Worm (Caenorhabditis elegans) whole organism, midembryonic: ENCODE measurements around the gene C54H2.4.

Experiments
- cog-1 ChIP-seq: sonication (generic microtip); optimal IDR thresholded peaks from 2 replicates; lab custom pipeline; 2016; ENCODE audit warnings: missing genetic modification characterization, missing compliant biosample characterization
- flt-1 ChIP-seq: fragments of 200-800 bp; sonication (Bioruptor generic); IDR thresholded peaks from 2 replicates; pipeline ENCODE4 v1.3.6; 2022; ENCODE audit warnings: missing genetic modification characterization, missing compliant biosample characterization
- klf-2 ChIP-seq: fragments of 200-800 bp; sonication (Bioruptor generic); conservative IDR thresholded peaks from 2 replicates; pipeline ENCODE4 v1.3.6; 2022; ENCODE audit warnings: missing genetic modification reagents, missing genetic modification characterization, missing compliant biosample characterization
- med-1 ChIP-seq: sonication (generic microtip); optimal IDR thresholded peaks from 2 replicates; lab custom pipeline; 2017; ENCODE audit warnings: missing genetic modification characterization, mild to moderate bottlenecking, missing compliant biosample characterization, antibody characterized with exemption, missing genetic modification reagents; ENCODE audit not compliant: insufficient read depth
- ztf-23 ChIP-seq: fragments of 200-800 bp; sonication (Bioruptor generic); IDR thresholded peaks from 2 replicates; pipeline ENCODE4 v1.3.6; 2022; ENCODE audit warnings: missing genetic modification reagents, missing genetic modification characterization, missing compliant biosample characterization

ce11 chrX:5799229-5799628 is 28.7 kb upstream of the C54H2.4 start:
- TF ChIP-seq med-1 (GFP tag; lab: Kevin White, UChicago) (no peak), flt-1 (no peak), klf-2 (GFP tag; lab: Robert Waterston, UW) (no peak), ztf-23 (GFP tag; lab: Robert Waterston, UW) (no peak), cog-1 (tag; lab: Kevin White, UChicago) (no peak)
